Worm (Caenorhabditis elegans): ENCODE measurements around the gene chil-21.
"Not testable (repeated sequence)": the region's sequence is repeated elsewhere in the genome, so short reads cannot be mapped to it uniquely, and the experiment has no call there.

chil-21 gene

DNA sequence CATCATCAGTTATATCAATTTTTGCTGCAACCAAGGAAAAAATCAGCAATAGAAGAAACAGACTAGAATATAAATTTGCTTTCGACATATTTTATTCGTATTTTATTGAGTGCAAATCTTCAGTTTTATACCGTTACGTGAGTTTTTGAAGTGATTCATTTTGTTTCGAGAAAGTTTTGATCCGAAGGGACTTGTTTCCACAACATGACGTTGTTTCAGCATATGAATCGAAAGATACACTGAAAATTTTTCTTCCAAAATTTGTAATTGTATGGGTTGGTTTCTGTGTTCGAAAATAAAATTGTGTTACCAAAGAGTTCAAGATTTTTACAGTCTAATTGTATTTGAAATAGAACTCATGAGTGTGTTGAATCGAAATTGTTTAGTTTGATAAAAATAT lies 18.2 kb upstream of the chil-21 start, which contains the start of gene T19H5.7:
TSS of gene T19H5.7 (minus strand) at position 101 of the 400 bp plus-strand sequence.
- TF ChIP-seq ama-1 (optimal IDR thresholded peaks at IDR 0.05) (no peak), hmbx-1 (tag; optimal IDR thresholded peaks at IDR 0.05) (no peak), pes-1 (GFP tag; IDR thresholded peaks at IDR 0.05) (no peak), aly-1 (tag; optimal IDR thresholded peaks at IDR 0.05) (no peak), flt-1 (GFP tag; IDR thresholded peaks at IDR 0.05) (no peak), hnd-1 (tag; optimal IDR thresholded peaks at IDR 0.05) (no peak), hmg-4 (GFP tag; optimal IDR thresholded peaks at IDR 0.05) (no peak)

DNA sequence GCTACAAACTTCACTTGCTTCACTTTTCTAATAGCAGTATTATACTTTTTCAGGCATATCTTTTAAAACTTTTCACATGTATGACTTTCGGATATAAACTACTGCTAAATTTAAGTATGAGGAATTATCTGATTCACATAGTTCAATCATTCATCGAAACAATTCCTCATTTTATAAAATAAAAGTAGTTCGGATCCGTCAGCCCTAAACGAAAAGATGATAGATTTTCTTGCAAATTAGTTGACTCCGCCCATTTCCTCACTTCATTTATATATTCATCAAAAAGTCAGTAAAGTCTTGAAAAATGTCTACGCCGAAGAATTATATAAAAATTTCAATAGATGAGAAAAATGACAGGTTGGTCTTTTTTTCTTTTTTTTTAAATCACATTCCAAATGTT lies 15.8 kb upstream of the chil-21 start, which contains the start of gene chil-27:
TSS of gene chil-27 (plus strand) at position 301 of the 400 bp plus-strand sequence.
- TF ChIP-seq flt-1 (GFP tag; IDR thresholded peaks at IDR 0.05) (no peak), pes-1 (GFP tag; IDR thresholded peaks at IDR 0.05) (no peak), hnd-1 (tag; optimal IDR thresholded peaks at IDR 0.05) (no peak), tra-4 (tag; optimal IDR thresholded peaks at IDR 0.05) (no peak), hmg-4 (GFP tag; optimal IDR thresholded peaks at IDR 0.05) (no peak), sea-1 (GFP tag; conservative IDR thresholded peaks at IDR 0.05) (no peak), hmbx-1 (tag; optimal IDR thresholded peaks at IDR 0.05) (no peak), ama-1 (optimal IDR thresholded peaks at IDR 0.05) (no peak), B0310.2 (tag; optimal IDR thresholded peaks at IDR 0.05) (no peak), scrt-1 (GFP tag; IDR thresholded peaks at IDR 0.05) (no peak), ceh-36 (tag; optimal IDR thresholded peaks at IDR 0.05) (no peak), ceh-13 (GFP tag; optimal IDR thresholded peaks at IDR 0.05) (no peak), F13C5.2 (tag; optimal IDR thresholded peaks at IDR 0.05) (no peak), ets-7 (tag; optimal IDR thresholded peaks at IDR 0.05) (no peak)

DNA sequence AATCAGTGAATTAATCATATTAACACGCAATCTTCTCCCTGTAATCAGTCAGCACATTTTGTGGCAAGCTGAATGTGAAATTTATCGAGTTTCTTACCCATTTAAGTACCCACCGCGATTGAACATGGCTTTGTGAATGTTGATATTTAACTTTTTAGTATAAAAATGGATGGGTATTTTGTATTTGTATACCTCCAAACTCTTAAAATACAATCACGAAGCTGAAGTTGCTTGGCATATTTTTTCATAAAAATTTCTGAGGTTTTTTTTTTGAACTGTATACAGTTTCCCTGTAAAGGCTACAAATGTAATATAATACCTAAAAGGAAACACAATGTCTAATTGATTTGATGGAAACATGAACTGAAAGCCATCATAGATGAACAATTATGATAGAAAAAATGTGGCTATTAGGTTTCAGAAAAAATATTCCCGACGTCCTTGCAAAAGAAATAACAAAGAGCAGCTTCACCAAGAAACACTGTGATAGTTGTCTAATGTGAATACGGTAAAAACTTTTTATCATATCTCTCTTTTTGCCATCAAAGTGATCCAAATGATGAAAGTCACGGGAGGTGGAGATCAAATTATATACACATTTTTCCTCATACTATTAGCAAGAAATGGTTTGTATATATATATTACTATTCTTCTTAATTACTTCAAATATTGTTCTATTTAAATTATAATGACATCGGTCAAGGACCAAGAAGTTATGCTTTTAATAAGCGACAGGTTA lies 12.8 kb upstream of the chil-21 start, which contains the start of the genes chil-25 and chil-26:
TSS of gene chil-25 (minus strand) at position 101 of the 739 bp plus-strand sequence.
TSS of gene chil-26 (plus strand) at position 689 of the 739 bp plus-strand sequence.
- no peak for TF ChIP-seq ets-7 (tag; optimal IDR thresholded peaks at IDR 0.05)
- no peak for TF ChIP-seq aly-1 (tag; optimal IDR thresholded peaks at IDR 0.05)
- TF ChIP-seq hmbx-1 (tag; optimal IDR thresholded peaks at IDR 0.05): no peak
- TF ChIP-seq hmg-4 (GFP tag; optimal IDR thresholded peaks at IDR 0.05): no peak
- no peak for TF ChIP-seq B0310.2 (tag; optimal IDR thresholded peaks at IDR 0.05)
- no peak for TF ChIP-seq tbx-11 (GFP tag; IDR thresholded peaks at IDR 0.05)
- no peak for TF ChIP-seq hnd-1 (tag; optimal IDR thresholded peaks at IDR 0.05)
- no peak for TF ChIP-seq sea-1 (GFP tag; conservative IDR thresholded peaks at IDR 0.05)
- no peak for TF ChIP-seq flt-1 (GFP tag; IDR thresholded peaks at IDR 0.05)
- TF ChIP-seq ceh-36 (tag; optimal IDR thresholded peaks at IDR 0.05): no peak
- no peak for TF ChIP-seq pes-1 (GFP tag; IDR thresholded peaks at IDR 0.05)
- TF ChIP-seq ceh-13 (GFP tag; optimal IDR thresholded peaks at IDR 0.05): no peak
- no peak for TF ChIP-seq F13C5.2 (tag; optimal IDR thresholded peaks at IDR 0.05)
- TF ChIP-seq ama-1 (optimal IDR thresholded peaks at IDR 0.05): no peak
- no peak for TF ChIP-seq tbx-37 (GFP tag; conservative IDR thresholded peaks at IDR 0.05)

DNA sequence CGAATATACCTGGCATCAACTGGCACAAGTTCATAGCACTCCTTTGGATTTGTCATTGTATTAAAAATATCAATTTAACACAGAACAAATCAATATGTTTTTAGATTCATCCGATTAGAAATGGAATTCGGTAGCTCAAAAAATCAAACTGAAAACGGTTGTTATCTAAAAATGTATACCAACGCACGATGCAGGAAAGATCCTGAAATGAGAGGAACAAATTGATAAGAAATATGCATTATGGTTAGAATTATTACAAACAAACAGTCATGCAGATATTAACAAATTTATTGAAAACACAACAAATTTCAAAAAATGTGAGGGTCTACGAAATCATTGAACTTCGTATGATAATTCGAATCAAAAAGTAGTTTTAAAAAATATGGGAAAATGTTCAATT lies 8.2 kb upstream of the chil-21 start, which contains the start of gene T19H5.6:
TSS of gene T19H5.6 (minus strand) at position 195 of the 400 bp plus-strand sequence.
- TF ChIP-seq hmg-4 (GFP tag; optimal IDR thresholded peaks at IDR 0.05) (no peak), ama-1 (optimal IDR thresholded peaks at IDR 0.05) (no peak), tra-4 (tag; optimal IDR thresholded peaks at IDR 0.05) (no peak)

DNA sequence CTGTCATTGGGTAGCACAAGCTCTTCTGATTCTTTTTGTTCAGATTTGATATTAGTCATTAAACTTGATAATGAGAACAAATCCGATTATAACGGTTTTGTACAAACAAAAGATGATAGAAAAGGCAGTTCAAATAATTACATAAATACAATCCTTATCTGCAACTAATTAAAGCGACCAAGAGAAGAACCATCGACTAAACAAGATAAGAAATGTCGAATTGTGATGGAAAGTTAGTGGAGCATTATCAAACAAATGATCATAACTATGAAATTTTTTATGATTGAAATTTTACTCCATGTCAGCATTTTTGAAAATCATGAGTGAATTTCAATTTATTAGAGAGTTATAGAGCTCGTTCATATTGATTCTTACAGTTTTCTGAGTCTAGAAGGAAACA lies 6.6 kb upstream of the chil-21 start, which contains the start of gene chil-23:
TSS of gene chil-23 (minus strand) at position 198 of the 400 bp plus-strand sequence.
- TF ChIP-seq flt-1 (GFP tag; IDR thresholded peaks at IDR 0.05) (no peak), tra-4 (tag; optimal IDR thresholded peaks at IDR 0.05) (no peak), F13C5.2 (tag; optimal IDR thresholded peaks at IDR 0.05) (no peak), hmg-4 (GFP tag; optimal IDR thresholded peaks at IDR 0.05) (no peak), hnd-1 (tag; optimal IDR thresholded peaks at IDR 0.05) (no peak), tbx-37 (GFP tag; conservative IDR thresholded peaks at IDR 0.05) (no peak)

DNA sequence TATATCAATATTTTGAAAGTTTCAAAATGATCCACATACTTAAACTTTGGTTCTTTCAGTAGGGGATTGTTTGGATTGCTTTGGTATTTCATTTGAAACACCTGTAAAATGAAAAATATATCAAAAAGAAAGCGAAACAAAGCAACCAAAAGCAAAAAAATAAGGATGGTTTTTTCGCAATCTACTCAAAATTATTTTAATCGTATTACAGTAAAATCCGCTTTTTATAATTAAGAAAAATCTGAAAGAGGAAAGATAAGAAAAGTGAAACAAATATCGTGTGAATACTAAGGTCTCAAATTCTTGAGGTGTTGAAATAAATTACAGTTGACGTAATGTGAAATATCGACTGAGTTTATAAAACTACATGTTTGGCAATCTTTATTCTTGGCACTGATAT lies 4.3 kb upstream of the chil-21 start, which contains the start of gene chil-22:
TSS of gene chil-22 (minus strand) at position 101 of the 400 bp plus-strand sequence.
- no peak for TF ChIP-seq tra-4 (tag; optimal IDR thresholded peaks at IDR 0.05)
- no peak for TF ChIP-seq hmbx-1 (tag; optimal IDR thresholded peaks at IDR 0.05)
- TF ChIP-seq sea-1 (GFP tag; conservative IDR thresholded peaks at IDR 0.05): no peak
- TF ChIP-seq tbx-37 (GFP tag; conservative IDR thresholded peaks at IDR 0.05): no peak
- no peak for TF ChIP-seq hmg-4 (GFP tag; optimal IDR thresholded peaks at IDR 0.05)
- no peak for TF ChIP-seq pes-1 (GFP tag; IDR thresholded peaks at IDR 0.05)
- TF ChIP-seq hnd-1 (tag; optimal IDR thresholded peaks at IDR 0.05): no peak
- TF ChIP-seq B0310.2 (tag; optimal IDR thresholded peaks at IDR 0.05): no peak
- TF ChIP-seq scrt-1 (GFP tag; IDR thresholded peaks at IDR 0.05): no peak
- TF ChIP-seq ceh-13 (GFP tag; optimal IDR thresholded peaks at IDR 0.05): no peak
- no peak for TF ChIP-seq ama-1 (optimal IDR thresholded peaks at IDR 0.05)
- no peak for TF ChIP-seq F13C5.2 (tag; optimal IDR thresholded peaks at IDR 0.05)
- TF ChIP-seq ceh-36 (tag; optimal IDR thresholded peaks at IDR 0.05): no peak
- no peak for TF ChIP-seq tbx-11 (GFP tag; IDR thresholded peaks at IDR 0.05)
- no peak for TF ChIP-seq ets-7 (tag; optimal IDR thresholded peaks at IDR 0.05)
- TF ChIP-seq flt-1 (GFP tag; IDR thresholded peaks at IDR 0.05): no peak
- TF ChIP-seq aly-1 (tag; optimal IDR thresholded peaks at IDR 0.05): no peak

DNA sequence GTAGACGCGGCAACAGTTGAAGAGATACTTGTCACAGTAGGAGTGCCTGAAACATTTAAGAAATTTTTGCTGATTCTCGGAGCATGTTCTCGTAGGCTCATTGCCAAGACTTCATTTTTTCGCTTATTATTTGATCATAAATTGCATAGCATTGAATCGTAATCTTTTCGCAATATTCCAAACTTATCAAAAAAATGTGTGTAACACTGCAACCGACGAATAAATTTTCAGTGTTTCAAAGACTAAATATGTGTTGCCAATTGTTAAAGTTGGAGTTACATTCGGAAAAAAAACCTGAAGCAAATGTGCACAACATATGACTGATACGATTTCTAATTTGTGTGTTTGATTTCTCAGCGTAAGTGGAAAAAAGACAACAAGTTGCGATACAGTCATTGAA lies 2.3 kb downstream of the chil-21 start, which contains the start of gene R09D1.14:
TSS of gene R09D1.14 (minus strand) at position 101 of the 400 bp plus-strand sequence.
- TF ChIP-seq hnd-1 (tag; optimal IDR thresholded peaks at IDR 0.05); flt-1 (GFP tag; IDR thresholded peaks at IDR 0.05); ceh-13 (GFP tag; optimal IDR thresholded peaks at IDR 0.05): not testable (repeated sequence)

All from whole organism, early embryonic.